Worm (Caenorhabditis elegans) whole organism, mixed stage, embryonic: Measurements from ENCODE around the gene T01D3.1.

Source experiments
- M03D4.4 ChIP-seq: sonication (generic microtip); optimal IDR thresholded peaks from 2 replicates; lab custom pipeline; 2017; ENCODE audit warnings: mild to moderate bottlenecking, missing genetic modification characterization, missing compliant biosample characterization
- bed-3 ChIP-seq: fragments of 200-800 bp; sonication (Bioruptor generic); optimal IDR thresholded peaks from 3 replicates; lab custom pipeline; 2018; ENCODE audit warnings: mild to moderate bottlenecking, missing genetic modification characterization, moderate library complexity, missing compliant biosample characterization
- blmp-1 ChIP-seq: fragments of 150-350 bp; optimal IDR thresholded peaks from 2 replicates; lab custom pipeline; 2014; ENCODE audit warnings: missing biosample characterization, missing genetic modification characterization
- ceh-39 ChIP-seq: fragments of 150-350 bp; optimal IDR thresholded peaks from 2 replicates; lab custom pipeline; 2014; ENCODE audit warnings: missing biosample characterization, missing genetic modification characterization
- ceh-43 ChIP-seq: fragments of 200-800 bp; sonication (Bioruptor generic); optimal IDR thresholded peaks from 2 replicates; lab custom pipeline; 2018; ENCODE audit warnings: mild to moderate bottlenecking, missing genetic modification characterization, moderate library complexity, missing compliant biosample characterization
- ceh-83 ChIP-seq: fragments of 200-800 bp; sonication (Bioruptor generic); optimal IDR thresholded peaks from 2 replicates; lab custom pipeline; 2018; ENCODE audit warnings: mild to moderate bottlenecking, missing genetic modification characterization, missing compliant biosample characterization
- ces-1 ChIP-seq: fragments of 150-350 bp; optimal IDR thresholded peaks from 2 replicates; lab custom pipeline; 2014; ENCODE audit warnings: missing biosample characterization, missing genetic modification reagents, missing genetic modification characterization
- cnd-1 ChIP-seq: fragments of 200-800 bp; sonication (Bioruptor generic); optimal IDR thresholded peaks from 2 replicates; lab custom pipeline; 2018; ENCODE audit warnings: mild to moderate bottlenecking, missing genetic modification characterization, missing compliant biosample characterization
- drap-1 ChIP-seq: fragments of 200-800 bp; sonication (Bioruptor generic); optimal IDR thresholded peaks from 3 replicates; lab custom pipeline; 2018; ENCODE audit warnings: mild to moderate bottlenecking, missing genetic modification characterization, missing compliant biosample characterization
- elt-1 ChIP-seq: sonication (generic microtip); optimal IDR thresholded peaks from 2 replicates; lab custom pipeline; 2017; ENCODE audit warnings: missing genetic modification characterization, mild to moderate bottlenecking, missing compliant biosample characterization, antibody characterized with exemption, moderate library complexity, borderline replicate concordance; ENCODE audit not compliant: insufficient read depth
- elt-3 ChIP-seq: fragments of 150-350 bp; optimal IDR thresholded peaks from 2 replicates; lab custom pipeline; 2014; ENCODE audit warnings: missing biosample characterization, missing genetic modification characterization
- flh-1 ChIP-seq: fragments of 200-800 bp; sonication (Bioruptor generic); optimal IDR thresholded peaks from 2 replicates; lab custom pipeline; 2018; ENCODE audit warnings: mild to moderate bottlenecking, missing genetic modification characterization, moderate library complexity, missing compliant biosample characterization
- ham-2 ChIP-seq: fragments of 200-800 bp; sonication (Bioruptor generic); optimal IDR thresholded peaks from 2 replicates; lab custom pipeline; 2018; ENCODE audit warnings: mild to moderate bottlenecking, missing genetic modification characterization, missing compliant biosample characterization
- hlh-1 ChIP-seq: fragments of 150-350 bp; optimal IDR thresholded peaks from 2 replicates; lab custom pipeline; 2014; ENCODE audit warnings: missing biosample characterization, missing genetic modification reagents, missing genetic modification characterization
- lin-13 ChIP-seq: fragments of 150-350 bp; optimal IDR thresholded peaks from 2 replicates; lab custom pipeline; 2014; ENCODE audit warnings: missing biosample characterization, missing genetic modification characterization
- lin-32 ChIP-seq: fragments of 200-800 bp; sonication (Bioruptor generic); optimal IDR thresholded peaks from 2 replicates; lab custom pipeline; 2018; ENCODE audit warnings: mild to moderate bottlenecking, missing genetic modification characterization, missing compliant biosample characterization
- lsy-2 ChIP-seq: fragments of 150-350 bp; optimal IDR thresholded peaks from 2 replicates; lab custom pipeline; 2014; ENCODE audit warnings: missing biosample characterization, missing genetic modification characterization
- mab-5 ChIP-seq: fragments of 150-350 bp; optimal IDR thresholded peaks from 2 replicates; lab custom pipeline; 2014; ENCODE audit warnings: missing biosample characterization, missing genetic modification characterization
- mep-1 ChIP-seq: fragments of 150-350 bp; optimal IDR thresholded peaks from 2 replicates; lab custom pipeline; 2017; ENCODE audit warnings: missing biosample characterization, missing genetic modification reagents, missing genetic modification characterization, inconsistent platforms
- mls-2 ChIP-seq: sonication (generic microtip); optimal IDR thresholded peaks from 2 replicates; lab custom pipeline; 2016; ENCODE audit warnings: mild to moderate bottlenecking, missing genetic modification characterization, moderate library complexity, missing compliant biosample characterization
- nhr-12 ChIP-seq: fragments of 150-350 bp; optimal IDR thresholded peaks from 2 replicates; lab custom pipeline; 2014; ENCODE audit warnings: missing biosample characterization, missing genetic modification characterization
- nhr-2 ChIP-seq: fragments of 150-350 bp; optimal IDR thresholded peaks from 2 replicates; lab custom pipeline; 2014; ENCODE audit warnings: missing biosample characterization, missing genetic modification characterization
- nhr-237 ChIP-seq: fragments of 150-350 bp; optimal IDR thresholded peaks from 2 replicates; lab custom pipeline; 2014; ENCODE audit warnings: missing biosample characterization, missing genetic modification characterization
- nhr-28 ChIP-seq: fragments of 150-350 bp; optimal IDR thresholded peaks from 2 replicates; lab custom pipeline; 2014; ENCODE audit warnings: missing biosample characterization, missing genetic modification characterization
- nhr-76 ChIP-seq: sonication (generic microtip); optimal IDR thresholded peaks from 2 replicates; lab custom pipeline; 2017; ENCODE audit warnings: missing biosample characterization, missing genetic modification characterization
- pha-4 ChIP-seq: fragments of 150-350 bp; optimal IDR thresholded peaks from 2 replicates; lab custom pipeline; 2018; ENCODE audit warnings: missing biosample characterization, missing genetic modification reagents, missing genetic modification characterization
- sem-2 ChIP-seq: fragments of 200-800 bp; sonication (Bioruptor generic); optimal IDR thresholded peaks from 2 replicates; lab custom pipeline; 2018; ENCODE audit warnings: mild to moderate bottlenecking, missing genetic modification characterization, missing compliant biosample characterization
- snpc-4 ChIP-seq: fragments of 150-350 bp; optimal IDR thresholded peaks from 2 replicates; lab custom pipeline; 2014; ENCODE audit warnings: missing biosample characterization, missing genetic modification characterization
- sptf-1 ChIP-seq: sonication (generic microtip); optimal IDR thresholded peaks from 2 replicates; lab custom pipeline; 2017; ENCODE audit warnings: mild to moderate bottlenecking, missing genetic modification characterization, moderate library complexity, missing compliant biosample characterization
- tbx-8 ChIP-seq: fragments of 200-800 bp; sonication (Bioruptor generic); optimal IDR thresholded peaks from 2 replicates; lab custom pipeline; 2018; ENCODE audit warnings: mild to moderate bottlenecking, missing genetic modification characterization, moderate library complexity, missing compliant biosample characterization
- unc-120 ChIP-seq: sonication (generic microtip); optimal IDR thresholded peaks from 2 replicates; lab custom pipeline; 2017; ENCODE audit warnings: missing genetic modification characterization, missing compliant biosample characterization; ENCODE audit not compliant: poor library complexity, severe bottlenecking
- unc-39 ChIP-seq: fragments of 150-350 bp; optimal IDR thresholded peaks from 2 replicates; lab custom pipeline; 2014; ENCODE audit warnings: missing biosample characterization, missing genetic modification characterization
- unc-62 ChIP-seq: fragments of 150-350 bp; optimal IDR thresholded peaks from 2 replicates; lab custom pipeline; 2014; ENCODE audit warnings: missing biosample characterization, missing genetic modification reagents, missing genetic modification characterization
- zip-8 ChIP-seq: fragments of 150-350 bp; optimal IDR thresholded peaks from 2 replicates; lab custom pipeline; 2014; ENCODE audit warnings: missing biosample characterization, missing genetic modification characterization
- ztf-11 ChIP-seq: fragments of 150-350 bp; optimal IDR thresholded peaks from 2 replicates; lab custom pipeline; 2014; ENCODE audit warnings: missing biosample characterization, missing genetic modification characterization

The T01D3.1 gene

DNA sequence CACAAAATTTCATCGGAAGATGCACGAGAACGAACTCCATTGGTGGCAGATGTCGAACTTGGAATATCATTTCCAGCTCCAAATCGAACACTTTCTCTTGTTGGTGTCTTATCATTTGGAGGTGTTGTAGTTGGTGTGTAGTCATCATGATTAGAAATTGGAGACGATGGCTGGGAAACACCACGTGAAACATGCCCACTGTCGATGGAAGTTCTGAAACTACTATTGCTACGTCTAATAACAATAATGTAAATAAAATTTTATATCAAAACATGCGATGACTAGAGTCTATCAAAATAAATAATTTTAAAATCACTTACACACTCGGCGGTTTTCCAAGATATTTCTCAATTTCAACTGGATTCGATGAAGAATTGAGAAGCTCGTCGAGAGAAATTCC lies 37.4 kb upstream of the T01D3.1 start:
- TF ChIP-seq nhr-76 (tag; lab: Kevin White, UChicago) (no peak), unc-120 (tag; lab: Kevin White, UChicago) (no peak), pha-4 (tag; lab: Kevin White, UChicago) (no peak), elt-3 (tag; lab: Kevin White, UChicago) (no peak), cnd-1 (no peak), ham-2 (no peak)

DNA sequence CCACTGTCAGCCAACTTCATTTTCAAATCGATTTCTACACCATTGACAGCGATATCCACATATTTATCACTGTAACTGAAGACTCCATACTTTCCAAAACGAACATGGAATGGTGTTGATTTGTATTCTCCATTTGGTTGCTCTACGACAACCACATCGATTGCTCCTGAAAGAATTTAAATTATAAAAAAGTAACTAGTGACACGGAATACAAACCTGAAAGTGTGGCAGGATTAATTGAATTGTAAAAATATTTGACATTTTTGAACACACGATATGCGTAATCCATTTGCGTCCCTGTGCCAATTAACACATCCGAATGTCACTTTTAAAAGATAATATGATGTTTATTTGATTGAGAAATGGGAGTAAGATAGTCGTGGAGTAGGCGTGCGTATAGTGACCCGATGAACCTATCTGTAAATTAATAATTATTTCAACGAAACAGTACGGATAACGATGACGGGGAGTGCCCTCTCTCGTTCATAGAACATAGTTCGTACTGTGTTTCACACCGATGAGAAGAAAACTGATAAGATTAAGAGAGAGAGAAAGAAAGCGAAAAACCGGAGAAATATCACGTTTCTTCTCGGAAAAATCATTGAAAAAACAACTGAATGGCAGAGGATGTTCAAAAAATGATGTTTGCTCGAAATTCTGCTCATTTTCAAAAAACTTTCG lies 35.8 kb upstream of the T01D3.1 start, which contains the start of gene lpin-1:
lpin-1 (minus strand) TSS at position 417 of the 681 bp plus-strand sequence.
- TF ChIP-seq mls-2 (tag; lab: Kevin White, UChicago) (no peak), flh-1 (GFP tag; lab: Kevin White, UChicago) (no peak)

DNA sequence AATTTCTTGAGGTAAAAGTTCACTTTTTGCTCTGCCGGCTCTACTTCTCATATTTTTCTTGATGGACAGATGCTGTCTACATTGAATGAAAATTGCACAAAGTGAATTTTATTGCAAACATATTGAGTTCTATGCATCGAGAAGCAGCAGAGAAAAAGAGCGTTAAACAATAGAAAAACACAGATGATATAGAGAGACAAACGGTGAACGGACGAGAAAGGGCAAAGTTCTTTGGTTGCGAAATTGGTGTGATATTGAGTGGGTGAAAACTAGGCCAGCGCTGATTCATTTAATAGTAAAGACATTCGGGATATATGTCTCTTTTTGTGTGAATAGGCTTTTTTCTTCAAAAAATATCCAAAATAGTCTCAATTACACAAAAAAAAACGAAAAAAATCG lies 35.3 kb upstream of the T01D3.1 start:
- no peak for TF ChIP-seq nhr-2 (tag; lab: Kevin White, UChicago)
- no peak for TF ChIP-seq M03D4.4 (tag; lab: Kevin White, UChicago)
- no peak for TF ChIP-seq elt-1 (tag; lab: Kevin White, UChicago)
- no peak for TF ChIP-seq drap-1 (GFP tag; lab: Kevin White, UChicago)
- TF ChIP-seq ztf-11 (tag; lab: Kevin White, UChicago) = no peak
- TF ChIP-seq nhr-76 (tag; lab: Kevin White, UChicago) = no peak
- TF ChIP-seq mls-2 (tag; lab: Kevin White, UChicago) = no peak
- TF ChIP-seq hlh-1 = no peak
- no peak for TF ChIP-seq elt-3 (tag; lab: Kevin White, UChicago)
- TF ChIP-seq lsy-2 (tag; lab: Kevin White, UChicago) = no peak
- TF ChIP-seq ceh-39 (tag; lab: Kevin White, UChicago) = no peak
- TF ChIP-seq nhr-237 (tag; lab: Kevin White, UChicago) = no peak

DNA sequence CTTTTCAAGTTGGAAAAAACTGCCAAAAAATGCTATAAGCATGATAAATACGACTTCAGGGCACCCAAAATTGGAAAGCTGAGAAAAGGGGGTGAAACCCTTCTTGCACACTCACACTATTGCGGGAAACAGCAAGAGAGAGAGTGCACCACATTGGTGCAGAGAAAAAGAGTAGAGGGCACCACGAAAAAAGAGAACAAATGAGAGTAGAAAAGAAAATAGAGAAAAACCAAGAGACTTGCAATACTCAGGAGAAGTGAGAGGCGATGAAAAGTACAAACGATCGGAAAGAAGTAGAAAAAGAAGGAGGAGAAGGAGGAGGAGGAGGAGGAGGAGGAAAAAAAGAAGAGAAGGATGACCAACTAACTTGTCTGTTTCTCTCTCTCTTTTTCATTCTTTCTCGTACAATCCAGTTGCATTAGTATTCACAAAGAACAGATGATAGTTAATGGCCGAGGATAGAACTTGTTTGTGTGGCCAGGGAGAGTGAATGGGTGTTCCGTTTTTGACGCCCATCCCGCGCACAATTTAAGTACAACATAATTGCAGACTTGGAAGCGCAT lies 34.4 kb upstream of the T01D3.1 start:
- peak; percentile 28 for TF ChIP-seq ceh-43
- TF ChIP-seq unc-62 (GFP tag; lab: Kevin White, UChicago) = peak; percentile 73
- TF ChIP-seq ham-2 = no peak
- TF ChIP-seq hlh-1 = no peak
- TF ChIP-seq ztf-11 (tag; lab: Kevin White, UChicago) = no peak
- no peak for TF ChIP-seq nhr-2 (tag; lab: Kevin White, UChicago)
- TF ChIP-seq nhr-12 (tag; lab: Kevin White, UChicago) = no peak
- TF ChIP-seq ces-1 = peak; percentile 82
- TF ChIP-seq lsy-2 (tag; lab: Kevin White, UChicago) = peak; percentile 33
- TF ChIP-seq flh-1 (GFP tag; lab: Kevin White, UChicago) = no peak
- TF ChIP-seq sem-2 (GFP tag; lab: Kevin White, UChicago) = no peak
- no peak for TF ChIP-seq tbx-8 (GFP tag; lab: Kevin White, UChicago)
- TF ChIP-seq nhr-28 = no peak
- no peak for TF ChIP-seq nhr-76 (tag; lab: Kevin White, UChicago)
- TF ChIP-seq lin-13 (tag; lab: Kevin White, UChicago) = no peak
- peak; percentile 40 for TF ChIP-seq M03D4.4 (tag; lab: Kevin White, UChicago)
- no peak for TF ChIP-seq pha-4 (tag; lab: Kevin White, UChicago)
- no peak for TF ChIP-seq sptf-1 (tag; lab: Kevin White, UChicago)
- TF ChIP-seq unc-39 = no peak
- TF ChIP-seq bed-3 (GFP tag; lab: Kevin White, UChicago) = no peak
- TF ChIP-seq mep-1 (tag; lab: Kevin White, UChicago) = peak; percentile 69
- no peak for TF ChIP-seq ceh-39 (tag; lab: Kevin White, UChicago)
- no peak for TF ChIP-seq blmp-1 (tag; lab: Kevin White, UChicago)
- TF ChIP-seq drap-1 (GFP tag; lab: Kevin White, UChicago) = no peak
- peak; percentile 42 for TF ChIP-seq unc-120 (tag; lab: Kevin White, UChicago)
- TF ChIP-seq elt-3 (tag; lab: Kevin White, UChicago) = no peak
- no peak for TF ChIP-seq lin-32 (GFP tag; lab: Kevin White, UChicago)
- no peak for TF ChIP-seq nhr-237 (tag; lab: Kevin White, UChicago)
- no peak for TF ChIP-seq zip-8 (tag; lab: Kevin White, UChicago)
- TF ChIP-seq cnd-1 = no peak
- TF ChIP-seq mls-2 (tag; lab: Kevin White, UChicago) = peak; percentile 42
- no peak for TF ChIP-seq snpc-4
- TF ChIP-seq mab-5 (tag; lab: Kevin White, UChicago) = no peak
- TF ChIP-seq elt-1 (tag; lab: Kevin White, UChicago) = no peak
- TF ChIP-seq ceh-83 (GFP tag; lab: Kevin White, UChicago) = no peak
